Worm (Caenorhabditis elegans) whole organism, L4 larva: ENCODE measurements around the gene ttr-47.

ENCODE experiments used
- F10B5.3 ChIP-seq: sonication (generic microtip); optimal IDR thresholded peaks from 2 replicates; lab custom pipeline; 2016; ENCODE audit warnings: mild to moderate bottlenecking, missing genetic modification characterization, missing compliant biosample characterization
- F37D6.2 ChIP-seq: sonication (generic microtip); optimal IDR thresholded peaks from 2 replicates; lab custom pipeline; 2016; ENCODE audit warnings: mild to moderate bottlenecking, missing genetic modification characterization, missing compliant biosample characterization
- Y105C5A.15 ChIP-seq: fragments of 200-800 bp; sonication (Bioruptor generic); IDR thresholded peaks from 2 replicates; pipeline ENCODE4 v1.3.6; 2022; ENCODE audit warnings: missing genetic modification characterization, missing compliant biosample characterization
- ZK546.5 ChIP-seq, 2 experiments: sonication (generic microtip); optimal IDR thresholded peaks; 2 replicates each; lab custom pipeline; 2017; ENCODE audit warnings: missing biosample characterization in 2 of 2, missing genetic modification characterization in 2 of 2
- attf-4 ChIP-seq: sonication (generic microtip); optimal IDR thresholded peaks from 3 replicates; lab custom pipeline; 2017; ENCODE audit warnings: missing biosample characterization, missing genetic modification characterization
- ceh-20 ChIP-seq: fragments of 200-800 bp; sonication (Bioruptor generic); IDR thresholded peaks from 2 replicates; pipeline ENCODE4 v1.3.6; 2022; ENCODE audit warnings: missing genetic modification reagents, missing genetic modification characterization, missing compliant biosample characterization
- ceh-28 ChIP-seq: fragments of 150-350 bp; optimal IDR thresholded peaks from 2 replicates; lab custom pipeline; 2014; ENCODE audit warnings: missing biosample characterization, missing genetic modification reagents, missing genetic modification characterization
- ceh-32 ChIP-seq: sonication (generic microtip); optimal IDR thresholded peaks from 2 replicates; lab custom pipeline; 2016; ENCODE audit warnings: mild to moderate bottlenecking, missing genetic modification characterization, missing compliant biosample characterization; ENCODE audit not compliant: poor library complexity
- ceh-44 ChIP-seq: fragments of 200-800 bp; sonication (Bioruptor generic); IDR thresholded peaks from 2 replicates; pipeline ENCODE4 v1.3.6; 2022; ENCODE audit warnings: missing genetic modification reagents, missing genetic modification characterization, missing compliant biosample characterization
- ceh-82 ChIP-seq: sonication (generic microtip); optimal IDR thresholded peaks from 2 replicates; lab custom pipeline; 2017; ENCODE audit warnings: missing biosample characterization, missing genetic modification characterization
- cey-2 ChIP-seq: sonication (generic microtip); optimal IDR thresholded peaks from 3 replicates; lab custom pipeline; 2017; ENCODE audit warnings: missing genetic modification characterization, mild to moderate bottlenecking, missing compliant biosample characterization, antibody characterized with exemption, borderline replicate concordance; ENCODE audit not compliant: insufficient read depth
- daf-16 ChIP-seq, 3 experiments: sonication (generic microtip); optimal IDR thresholded peaks; 2 replicates each; lab custom pipeline; 2016 to 2017; ENCODE audit warnings: missing genetic modification characterization in 3 of 3, missing genetic modification reagents in 3 of 3, mild to moderate bottlenecking in 2 of 3, missing compliant biosample characterization in 2 of 3, missing biosample characterization in 1 of 3, moderate library complexity in 1 of 3
- daf-8 ChIP-seq: fragments of 200-800 bp; sonication (Bioruptor generic); IDR thresholded peaks from 2 replicates; pipeline ENCODE4 v1.3.6; 2022; ENCODE audit warnings: missing genetic modification characterization, missing compliant biosample characterization
- dmd-6 ChIP-seq: fragments of 200-800 bp; sonication (Bioruptor generic); IDR thresholded peaks from 2 replicates; pipeline ENCODE4 v1.3.6; 2022; ENCODE audit warnings: missing genetic modification reagents, missing genetic modification characterization, missing compliant biosample characterization
- dmd-8 ChIP-seq: fragments of 200-800 bp; sonication (Bioruptor generic); IDR thresholded peaks from 2 replicates; pipeline ENCODE4 v1.3.6; 2022; ENCODE audit warnings: missing genetic modification characterization, missing compliant biosample characterization
- dpl-1 ChIP-seq: fragments of 150-350 bp; optimal IDR thresholded peaks from 2 replicates; lab custom pipeline; 2014; ENCODE audit warnings: missing biosample characterization, missing genetic modification reagents, missing genetic modification characterization
- egl-27 ChIP-seq: sonication (generic microtip); optimal IDR thresholded peaks from 3 replicates; lab custom pipeline; 2017; ENCODE audit warnings: missing biosample characterization, missing genetic modification reagents, missing genetic modification characterization
- egl-43 ChIP-seq: fragments of 200-800 bp; sonication (Bioruptor generic); IDR thresholded peaks from 2 replicates; pipeline ENCODE4 v1.3.6; 2022; ENCODE audit warnings: missing genetic modification reagents, missing genetic modification characterization, missing compliant biosample characterization
- fkh-10 ChIP-seq: fragments of 150-350 bp; optimal IDR thresholded peaks from 2 replicates; lab custom pipeline; 2014; ENCODE audit warnings: missing biosample characterization, missing genetic modification reagents, missing genetic modification characterization
- gei-8 ChIP-seq: fragments of 200-800 bp; sonication (Bioruptor generic); optimal IDR thresholded peaks from 2 replicates; lab custom pipeline; 2018; ENCODE audit warnings: mild to moderate bottlenecking, missing genetic modification characterization, missing compliant biosample characterization
- hlh-11 ChIP-seq: fragments of 200-800 bp; sonication (Bioruptor generic); optimal IDR thresholded peaks from 2 replicates; lab custom pipeline; 2018; ENCODE audit warnings: mild to moderate bottlenecking, missing genetic modification characterization, missing compliant biosample characterization
- hlh-30 ChIP-seq: sonication (generic microtip); optimal IDR thresholded peaks from 2 replicates; lab custom pipeline; 2017; ENCODE audit warnings: antibody characterized with exemption, mild to moderate bottlenecking, missing genetic modification characterization, missing compliant biosample characterization; ENCODE audit not compliant: insufficient read depth
- hmg-1.1 ChIP-seq: fragments of 200-800 bp; sonication (Bioruptor generic); IDR thresholded peaks from 2 replicates; pipeline ENCODE4 v1.3.6; 2022; ENCODE audit warnings: missing genetic modification reagents, missing genetic modification characterization, missing compliant biosample characterization
- jun-1 ChIP-seq: fragments of 150-350 bp; optimal IDR thresholded peaks from 2 replicates; lab custom pipeline; 2014; ENCODE audit warnings: missing biosample characterization, missing genetic modification reagents, missing genetic modification characterization
- lin-15B ChIP-seq: fragments of 150-350 bp; sonication (generic microtip); optimal IDR thresholded peaks from 3 replicates; lab custom pipeline; 2014; ENCODE audit warnings: missing biosample characterization, missing genetic modification characterization
- lin-29 ChIP-seq: fragments of 200-800 bp; sonication (Bioruptor generic); IDR thresholded peaks from 2 replicates; pipeline ENCODE4 v1.3.6; 2022; ENCODE audit warnings: missing genetic modification reagents, missing genetic modification characterization, missing compliant biosample characterization
- lir-3 ChIP-seq: sonication (generic microtip); optimal IDR thresholded peaks from 2 replicates; lab custom pipeline; 2016; ENCODE audit warnings: mild to moderate bottlenecking, missing genetic modification characterization, missing compliant biosample characterization
- lsy-2 ChIP-seq, 2 experiments: fragments of 150-350 bp in 1 of 2; sonication (generic microtip) in 1 of 2; optimal IDR thresholded peaks; 2 replicates each; lab custom pipeline; 2014 to 2017; ENCODE audit warnings: missing biosample characterization in 2 of 2, missing genetic modification characterization in 2 of 2
- madf-9 ChIP-seq: fragments of 200-800 bp; sonication (Bioruptor generic); conservative IDR thresholded peaks from 2 replicates; pipeline ENCODE4 v1.3.6; 2022; ENCODE audit warnings: missing genetic modification reagents, missing genetic modification characterization, missing compliant biosample characterization
- mep-1 ChIP-seq: fragments of 150-350 bp; sonication (generic microtip); optimal IDR thresholded peaks from 3 replicates; lab custom pipeline; 2014; ENCODE audit warnings: missing biosample characterization, missing genetic modification characterization
- mes-2 ChIP-seq: sonication (generic microtip); optimal IDR thresholded peaks from 2 replicates; lab custom pipeline; 2016; ENCODE audit warnings: missing genotype, mild to moderate bottlenecking, missing genetic modification characterization, missing compliant biosample characterization; ENCODE audit not compliant: poor library complexity, severe bottlenecking
- mxl-2 ChIP-seq: fragments of 200-800 bp; sonication (Bioruptor generic); conservative IDR thresholded peaks from 2 replicates; pipeline ENCODE4 v1.3.6; 2022; ENCODE audit warnings: missing genetic modification reagents, missing genetic modification characterization, missing compliant biosample characterization
- nhr-10 ChIP-seq: fragments of 150-350 bp; optimal IDR thresholded peaks from 2 replicates; lab custom pipeline; 2014; ENCODE audit warnings: missing biosample characterization, missing genetic modification characterization
- nhr-237 ChIP-seq: sonication (generic microtip); optimal IDR thresholded peaks from 2 replicates; lab custom pipeline; 2017; ENCODE audit warnings: missing biosample characterization, missing genetic modification characterization
- nhr-28 ChIP-seq: fragments of 150-350 bp; optimal IDR thresholded peaks from 2 replicates; lab custom pipeline; 2014; ENCODE audit warnings: missing biosample characterization, missing genetic modification characterization
- nhr-41 ChIP-seq: fragments of 200-800 bp; sonication (Bioruptor generic); IDR thresholded peaks from 2 replicates; pipeline ENCODE4 v1.3.6; 2022; ENCODE audit warnings: missing genetic modification reagents, missing genetic modification characterization, missing compliant biosample characterization
- nhr-42 ChIP-seq: fragments of 200-800 bp; sonication (Bioruptor generic); IDR thresholded peaks from 2 replicates; pipeline ENCODE4 v1.3.6; 2022; ENCODE audit warnings: missing genetic modification characterization, missing compliant biosample characterization
- nhr-6 ChIP-seq: fragments of 150-350 bp; optimal IDR thresholded peaks from 2 replicates; lab custom pipeline; 2014; ENCODE audit warnings: missing biosample characterization, missing genetic modification characterization
- nhr-76 ChIP-seq: fragments of 150-350 bp; optimal IDR thresholded peaks from 2 replicates; lab custom pipeline; 2014; ENCODE audit warnings: missing biosample characterization, missing genetic modification characterization
- php-3 ChIP-seq: fragments of 200-800 bp; sonication (Bioruptor generic); IDR thresholded peaks from 2 replicates; pipeline ENCODE4 v1.3.6; 2022; ENCODE audit warnings: missing genetic modification reagents, missing genetic modification characterization, missing compliant biosample characterization
- set-16 ChIP-seq: fragments of 200-800 bp; sonication (Bioruptor generic); IDR thresholded peaks from 2 replicates; pipeline ENCODE4 v1.3.6; 2022; ENCODE audit warnings: missing genetic modification reagents, missing genetic modification characterization, missing compliant biosample characterization
- skn-1 ChIP-seq: fragments of 150-350 bp; optimal IDR thresholded peaks from 2 replicates; lab custom pipeline; 2014; ENCODE audit warnings: missing biosample characterization, missing genetic modification characterization
- snpc-4 ChIP-seq: fragments of 150-350 bp; optimal IDR thresholded peaks from 2 replicates; lab custom pipeline; 2014; ENCODE audit warnings: missing biosample characterization, missing genetic modification characterization
- spr-1 ChIP-seq: sonication (generic microtip); optimal IDR thresholded peaks from 2 replicates; lab custom pipeline; 2016; ENCODE audit warnings: mild to moderate bottlenecking, missing genetic modification characterization, missing compliant biosample characterization
- tra-1 ChIP-seq: fragments of 200-800 bp; sonication (Bioruptor generic); IDR thresholded peaks from 2 replicates; pipeline ENCODE4 v1.3.6; 2022; ENCODE audit warnings: missing genetic modification reagents, missing genetic modification characterization, missing compliant biosample characterization
- zag-1 ChIP-seq: fragments of 150-350 bp; optimal IDR thresholded peaks from 2 replicates; lab custom pipeline; 2014; ENCODE audit warnings: missing biosample characterization, missing genetic modification characterization
- zfp-2 ChIP-seq: sonication (generic microtip); optimal IDR thresholded peaks from 2 replicates; lab custom pipeline; 2016; ENCODE audit warnings: mild to moderate bottlenecking, missing genetic modification characterization, missing compliant biosample characterization
- ztf-11 ChIP-seq: fragments of 150-350 bp; optimal IDR thresholded peaks from 2 replicates; lab custom pipeline; 2014; ENCODE audit warnings: missing biosample characterization, missing genetic modification characterization
- ztf-7 ChIP-seq: fragments of 150-350 bp; optimal IDR thresholded peaks from 2 replicates; lab custom pipeline; 2014; ENCODE audit warnings: missing biosample characterization, missing genetic modification characterization

The ttr-47 gene

DNA sequence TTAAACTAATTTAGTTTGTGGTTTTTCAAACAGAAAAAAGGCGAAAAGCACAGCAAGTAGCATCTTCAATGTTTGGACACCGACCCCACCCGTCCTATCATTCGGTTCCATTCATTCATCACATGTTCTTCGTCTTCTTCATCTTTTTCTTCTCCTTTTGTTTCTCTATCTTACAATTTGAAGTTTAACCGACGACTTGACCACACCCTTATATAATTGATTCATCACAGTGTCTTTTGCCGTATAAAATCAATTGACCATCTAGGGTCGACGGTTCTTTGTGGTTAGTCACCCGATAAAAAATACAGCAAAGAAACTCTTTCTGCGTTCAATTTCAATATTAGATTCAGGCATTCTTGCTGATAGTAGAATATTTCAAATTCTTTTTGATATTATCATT is 12.2 kb downstream of the ttr-47 start (continued):
- TF ChIP-seq nhr-237 (no peak), F10B5.3 (tag; lab: Kevin White, UChicago) (no peak), ceh-82 (tag; lab: Kevin White, UChicago) (no peak), dmd-8 (no peak), zag-1 (tag; lab: Kevin White, UChicago) (no peak), ceh-28 (tag; lab: Kevin White, UChicago) (no peak), daf-16 (GFP tag; optimal IDR thresholded peaks at IDR 0.05; lab: Kevin White, UChicago) (no peak), daf-16 (tag; optimal IDR thresholded peaks at IDR 0.05; lab: Kevin White, UChicago) (no peak), jun-1 (tag; lab: Kevin White, UChicago) (no peak), ztf-7 (no peak), skn-1 (tag; lab: Kevin White, UChicago) (no peak), fkh-10 (GFP tag; lab: Kevin White, UChicago) (no peak)

DNA sequence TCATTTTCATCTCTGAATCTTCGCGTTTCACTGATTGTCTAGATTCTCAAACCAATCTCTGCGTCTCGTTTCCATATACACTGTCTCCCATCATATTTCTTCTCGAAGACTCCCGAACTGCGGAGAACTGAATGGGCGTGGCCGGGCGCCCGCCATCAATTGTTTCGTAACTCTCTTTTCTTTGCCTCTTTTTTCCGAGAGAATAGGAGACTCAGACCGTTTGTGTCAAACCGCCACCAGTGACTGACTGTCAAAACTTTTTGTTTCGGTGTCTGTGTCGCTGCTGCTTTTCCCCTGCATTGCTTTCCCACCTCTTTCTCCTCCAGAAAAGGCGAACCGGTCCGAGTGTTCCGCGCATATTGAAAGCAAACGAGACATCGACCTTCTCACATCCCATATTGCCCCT is 13.3 kb downstream of the ttr-47 start, which contains the start of gene unc-23:
TSS of gene unc-23 (plus strand) at position 176 of the 406 bp plus-strand sequence.
- no peak for TF ChIP-seq Y105C5A.15 (GFP tag; lab: Robert Waterston, UW)
- TF ChIP-seq daf-16 (GFP tag; optimal IDR thresholded peaks at IDR 0.05; lab: Kevin White, UChicago), result peak; percentile 77 to 96
- TF ChIP-seq daf-16 (tag; optimal IDR thresholded peaks at IDR 0.05; lab: Kevin White, UChicago), result peak; percentile 78
- TF ChIP-seq egl-43, result no peak
- peak; percentile 76; the same call in 1 of the 2 replicates for TF ChIP-seq ceh-20 (GFP tag; lab: Robert Waterston, UW)
- peak; percentile 85 for TF ChIP-seq nhr-28
- peak; percentile 86 for TF ChIP-seq tra-1
- no peak for TF ChIP-seq ZK546.5 (tag; optimal IDR thresholded peaks at IDR 0.05; lab: Kevin White, UChicago)
- no peak for TF ChIP-seq nhr-41 (GFP tag; lab: Robert Waterston, UW)
- no peak for TF ChIP-seq ceh-32 (tag; lab: Kevin White, UChicago)
- TF ChIP-seq lin-29 (GFP tag; lab: Robert Waterston, UW), result peak; percentile 69; the same call in 1 of the 2 replicates
- no peak for TF ChIP-seq dmd-8
- TF ChIP-seq ceh-82 (tag; lab: Kevin White, UChicago), result no peak
- TF ChIP-seq ztf-11 (tag; lab: Kevin White, UChicago), result no peak
- TF ChIP-seq nhr-76 (tag; lab: Kevin White, UChicago), result peak; percentile 20
- no peak for TF ChIP-seq daf-8 (GFP tag; lab: Robert Waterston, UW)
- no peak for TF ChIP-seq attf-4 (tag; lab: Kevin White, UChicago)
- no peak for TF ChIP-seq zfp-2 (tag; lab: Kevin White, UChicago)
- TF ChIP-seq nhr-42 (GFP tag; lab: Robert Waterston, UW), result peak; percentile 77; the same call in 1 of the 2 replicates
- TF ChIP-seq hlh-30, result peak; percentile 72
- peak; percentile 76 for TF ChIP-seq spr-1 (tag; lab: Kevin White, UChicago)
- no peak for TF ChIP-seq snpc-4 (tag; lab: Kevin White, UChicago)
- TF ChIP-seq mep-1 (tag; lab: Kevin White, UChicago), result peak; percentile 84
- TF ChIP-seq php-3 (GFP tag; lab: Robert Waterston, UW), result peak; percentile 90
- peak; percentile 50 for TF ChIP-seq gei-8 (GFP tag; lab: Kevin White, UChicago)
- peak; percentile 74 for TF ChIP-seq hmg-1.1
- peak; percentile 49 for TF ChIP-seq dpl-1 (GFP tag; lab: Kevin White, UChicago)
- TF ChIP-seq mxl-2, result 0 out of 2 replicates have a peak, but pooled peaks have one; percentile 37
- no peak for TF ChIP-seq F37D6.2
- TF ChIP-seq dmd-6, result peak; percentile 94
- no peak for TF ChIP-seq egl-27 (tag; lab: Kevin White, UChicago)
- peak; percentile 77; the same call in 1 of the 2 replicates for TF ChIP-seq set-16 (GFP tag; lab: Robert Waterston, UW)
- TF ChIP-seq nhr-10 (tag; lab: Kevin White, UChicago), result peak; percentile 77
- TF ChIP-seq lsy-2 (tag; optimal IDR thresholded peaks at IDR 0.05; lab: Kevin White, UChicago), result peak in 1 of 2 experiments; percentile 71
- TF ChIP-seq mes-2 (tag; lab: Kevin White, UChicago), result peak; percentile 54
- TF ChIP-seq lir-3 (tag; lab: Kevin White, UChicago), result no peak
- peak; percentile 77 for TF ChIP-seq cey-2 (tag; lab: Kevin White, UChicago)
- TF ChIP-seq nhr-6, result peak; percentile 4
- no peak for TF ChIP-seq ceh-44
- peak; percentile 97 for TF ChIP-seq hlh-11 (tag; lab: Kevin White, UChicago)
- no peak for TF ChIP-seq lin-15B (tag; lab: Kevin White, UChicago)
- TF ChIP-seq madf-9 (GFP tag; lab: Robert Waterston, UW), result peak; percentile 81
